Fruit fly (Drosophila melanogaster) Kc167 (cell line): ENCODE measurements around the gene CG46308.

Experiments used
- Myc ChIP-seq: fragments of >200 bp; optimal IDR thresholded peaks from 2 replicates; lab custom pipeline; 2017; ENCODE audit warnings: missing external identifiers
- Sin3A ChIP-seq: fragments of >200 bp; optimal IDR thresholded peaks from 2 replicates; lab custom pipeline; 2018; ENCODE audit warnings: missing external identifiers
- h ChIP-seq: fragments of >200 bp; optimal IDR thresholded peaks from 3 replicates; lab custom pipeline; 2018; ENCODE audit warnings: missing external identifiers
- insv ChIP-seq: fragments of >200 bp; optimal IDR thresholded peaks from 3 replicates; lab custom pipeline; 2018; ENCODE audit warnings: missing external identifiers
- psq ChIP-seq: fragments of >200 bp; optimal IDR thresholded peaks from 2 replicates; lab custom pipeline; 2017; ENCODE audit warnings: missing external identifiers
- ttk ChIP-seq: sonication (Bioruptor generic); optimal IDR thresholded peaks from 2 replicates; lab custom pipeline; 2017; ENCODE audit warnings: missing external identifiers

The CG46308 gene

dm6 chr2L:13535678-13536077 lies 74.1 kb downstream of the CG46308 start, which contains the start of gene CG15638:
CG15638 (minus strand) TSS chr2L:13535778.
- TF ChIP-seq h = no peak

DNA sequence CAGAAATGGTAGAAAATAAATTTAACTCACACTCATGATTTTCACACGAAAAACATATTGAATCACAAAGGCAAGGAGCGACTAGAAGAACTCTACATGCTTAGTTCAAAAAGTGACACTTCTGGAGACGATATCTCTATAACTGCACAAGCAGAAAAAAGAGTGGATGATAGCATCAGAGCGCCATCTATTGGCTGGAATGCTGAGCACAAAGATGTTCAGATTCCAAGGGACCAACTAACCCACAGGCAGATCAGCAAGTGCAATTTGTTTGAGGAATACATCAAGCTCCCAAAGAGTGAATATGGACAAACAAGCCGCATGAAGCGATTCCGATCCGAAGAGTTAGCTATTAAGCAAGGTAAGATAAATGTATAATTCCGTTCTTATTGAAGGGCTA lies 79.1 kb downstream of the CG46308 start, which contains the start of gene CG16852:
TSS of gene CG16852 (plus strand) at position 48 of the 400 bp plus-strand sequence.
- TF ChIP-seq h (no peak), ttk (lab: Kevin White, UChicago) (no peak), insv (lab: Kevin White, UChicago) (no peak), psq (lab: Kevin White, UChicago) (no peak), Myc (lab: Kevin White, UChicago) (no peak), Sin3A (lab: Kevin White, UChicago) (no peak)

- TF ChIP-seq Sin3A (lab: Kevin White, UChicago) = no peak
- TF ChIP-seq ttk (lab: Kevin White, UChicago) = no peak
- no peak for TF ChIP-seq psq (lab: Kevin White, UChicago)
- no peak for TF ChIP-seq h
- TF ChIP-seq Myc (lab: Kevin White, UChicago) = no peak
- no peak for TF ChIP-seq insv (lab: Kevin White, UChicago)
Observed at dm6 chr2L:13541968-13542367, 80.4 kb downstream of the CG46308 start, which contains the start of gene CG16853. CG16853 (plus strand) TSS chr2L:13542268.

- TF ChIP-seq insv (lab: Kevin White, UChicago) = no peak
- no peak for TF ChIP-seq Myc (lab: Kevin White, UChicago)
- TF ChIP-seq ttk (lab: Kevin White, UChicago) = no peak
- TF ChIP-seq psq (lab: Kevin White, UChicago) = no peak
Observed at dm6 chr2L:13542476-13542875, 80.9 kb downstream of the CG46308 start, which contains the start of gene CG9263. CG9263 (minus strand) TSS chr2L:13542576.

- TF ChIP-seq psq (lab: Kevin White, UChicago) (no peak), Myc (lab: Kevin White, UChicago) (no peak), h (no peak), insv (lab: Kevin White, UChicago) (no peak), ttk (lab: Kevin White, UChicago) (no peak), Sin3A (lab: Kevin White, UChicago) (no peak)
Observed at dm6 chr2L:13545678-13546077, 84.1 kb downstream of the CG46308 start.

DNA sequence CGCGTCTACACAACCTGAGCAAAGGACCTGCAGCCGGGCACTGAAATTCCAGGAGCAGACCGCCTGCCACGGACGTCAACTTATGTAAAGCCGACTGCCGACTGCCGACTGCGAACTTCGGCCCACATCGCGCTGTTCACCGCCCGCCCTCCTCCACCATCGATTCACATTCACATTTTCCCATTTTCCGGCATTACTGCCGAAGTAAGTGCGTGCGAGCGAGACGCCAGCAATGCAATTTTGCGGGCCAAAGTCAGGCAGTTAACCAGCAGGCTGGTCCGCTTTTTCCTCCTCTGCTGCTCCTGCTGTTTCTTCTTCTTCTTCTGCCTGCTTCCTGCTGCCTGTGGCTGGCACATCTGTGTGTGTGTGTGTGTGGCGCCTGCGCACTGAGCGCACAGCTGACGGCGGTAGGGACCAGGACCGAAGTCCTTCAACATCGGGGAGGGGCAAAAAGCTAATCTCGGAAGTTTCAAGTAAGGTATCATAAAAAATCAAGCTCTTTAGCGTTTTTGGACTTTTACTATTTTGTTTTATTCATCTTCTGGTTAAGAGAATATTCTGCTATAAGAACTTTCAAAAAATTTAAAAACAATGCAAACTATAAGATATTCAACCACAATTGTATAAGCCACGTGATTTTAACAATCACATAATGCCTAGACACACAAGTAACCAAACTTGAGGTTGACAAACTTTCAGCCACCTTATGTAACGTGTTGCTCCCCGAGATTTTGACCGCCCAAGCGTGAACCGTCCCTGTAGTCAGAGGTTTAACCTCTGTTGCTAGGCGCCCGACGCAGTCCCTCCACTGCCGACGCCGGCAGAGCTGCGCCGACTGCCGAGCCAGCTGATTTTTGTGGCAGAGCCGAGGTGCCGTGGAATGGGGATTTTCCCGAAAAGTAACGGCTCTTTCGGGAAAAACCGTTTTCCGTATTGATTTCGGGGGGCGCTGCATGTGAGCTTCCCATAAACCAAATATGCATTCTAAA lies 86.5 kb downstream of the CG46308 start:
- TF ChIP-seq Sin3A (lab: Kevin White, UChicago) (no peak), insv (lab: Kevin White, UChicago) (no peak), psq (lab: Kevin White, UChicago) (no peak), h (no peak), Myc (lab: Kevin White, UChicago) (no peak), ttk (lab: Kevin White, UChicago) (no peak)

DNA sequence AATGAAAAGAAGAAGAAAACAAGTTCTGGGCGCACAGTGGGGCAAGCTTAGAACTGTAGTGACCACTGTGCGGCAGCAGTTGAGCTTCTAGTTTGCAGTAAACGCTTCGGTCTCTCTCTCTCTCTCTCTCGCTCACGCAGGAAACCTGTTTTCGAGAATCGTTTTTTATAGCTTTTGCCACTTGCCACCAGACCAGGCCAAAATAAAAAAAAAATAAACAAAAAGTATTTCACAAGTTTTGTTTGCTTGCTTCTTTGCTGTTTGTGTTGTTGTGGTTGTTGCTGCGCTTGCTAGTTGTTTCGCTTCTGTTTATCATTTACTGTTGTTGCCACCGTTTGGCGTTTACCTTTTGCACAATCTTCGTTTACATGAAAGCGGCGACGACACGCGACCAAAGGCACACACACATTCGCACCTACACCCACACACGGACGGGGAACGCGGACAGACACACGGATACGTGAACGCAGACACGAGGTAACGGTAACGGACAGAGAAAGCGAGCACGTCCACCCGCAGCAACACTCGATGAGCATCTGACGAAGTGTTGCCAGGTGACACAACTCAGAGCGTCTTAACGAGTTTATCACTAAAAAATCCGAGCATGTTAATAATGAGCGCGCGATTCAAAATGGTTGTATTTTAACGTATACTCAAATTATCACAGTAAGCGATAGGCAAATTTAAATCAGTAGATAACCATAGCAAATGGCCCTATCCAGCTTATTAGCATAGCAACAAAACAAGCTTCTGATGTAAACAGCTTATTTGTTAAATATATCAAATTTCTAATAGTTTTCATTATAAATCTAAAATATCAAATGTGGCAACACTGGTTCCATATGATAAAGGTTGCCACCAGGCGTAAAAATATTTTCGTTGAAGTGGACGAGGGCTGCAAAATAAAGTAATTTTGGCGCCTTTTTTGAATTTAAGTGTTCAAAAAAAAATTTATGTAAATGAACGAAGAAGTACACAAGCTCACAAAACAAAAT lies 87.5 kb downstream of the CG46308 start, which contains the start of gene B4:
TSS of gene B4 (minus strand) at position 543 of the 995 bp plus-strand sequence.
- TF ChIP-seq h = no peak
